Fruit fly (Drosophila melanogaster) whole organism, embryonic: ENCODE results near the gene CG13074.

Source experiments
- Abd-B ChIP-seq: fragments of 200-800 bp; sonication (Bioruptor generic); optimal IDR thresholded peaks from 2 replicates; lab custom pipeline; 2018; ENCODE audit warnings: missing biosample characterization, mild to moderate bottlenecking, missing genetic modification characterization, moderate library complexity
- Atf6 ChIP-seq: fragments of 200-800 bp; sonication (Bioruptor generic); IDR thresholded peaks from 2 replicates; pipeline ENCODE4 v1.3.6; 2022; ENCODE audit warnings: missing biosample characterization, missing genetic modification characterization
- CG10267 ChIP-seq: fragments of 200-800 bp; sonication (Bioruptor generic); optimal IDR thresholded peaks from 2 replicates; lab custom pipeline; 2018; ENCODE audit warnings: missing biosample characterization, mild to moderate bottlenecking, missing genetic modification characterization, moderate library complexity
- CG10979 ChIP-seq: fragments of 200-800 bp; sonication (Bioruptor generic); optimal IDR thresholded peaks from 2 replicates; lab custom pipeline; 2018; ENCODE audit warnings: missing biosample characterization, mild to moderate bottlenecking, missing genetic modification characterization, moderate library complexity
- CG11560 ChIP-seq: fragments of 200-800 bp; sonication (Bioruptor generic); IDR thresholded peaks from 3 replicates; pipeline ENCODE4 v1.3.6; 2022; ENCODE audit warnings: missing biosample characterization, missing genetic modification characterization
- CG12104 ChIP-seq: fragments of 200-800 bp; sonication (Bioruptor generic); optimal IDR thresholded peaks from 3 replicates; lab custom pipeline; 2016; ENCODE audit warnings: missing biosample characterization, missing genetic modification characterization
- CG12299 ChIP-seq: fragments of 200-800 bp; sonication (Bioruptor generic); optimal IDR thresholded peaks from 2 replicates; lab custom pipeline; 2018; ENCODE audit warnings: missing biosample characterization, mild to moderate bottlenecking, missing genetic modification characterization
- CG13624 ChIP-seq: fragments of 200-800 bp; sonication (Bioruptor generic); optimal IDR thresholded peaks from 2 replicates; lab custom pipeline; 2016; ENCODE audit warnings: missing biosample characterization, missing genetic modification characterization
- CG14667 ChIP-seq: fragments of 200-800 bp; sonication (Bioruptor generic); IDR thresholded peaks from 2 replicates; pipeline ENCODE4 v1.3.6; 2022; ENCODE audit warnings: missing biosample characterization, missing genetic modification characterization
- CG15269 ChIP-seq: fragments of 200-800 bp; sonication (Bioruptor generic); optimal IDR thresholded peaks from 2 replicates; lab custom pipeline; 2018; ENCODE audit warnings: missing biosample characterization, mild to moderate bottlenecking, missing genetic modification characterization, moderate library complexity
- CG1602 ChIP-seq: fragments of 200-800 bp; sonication (Bioruptor generic); optimal IDR thresholded peaks from 3 replicates; lab custom pipeline; 2016; ENCODE audit warnings: missing biosample characterization, missing genetic modification characterization
- CG1603 ChIP-seq: fragments of 200-800 bp; sonication (Bioruptor generic); optimal IDR thresholded peaks from 2 replicates; lab custom pipeline; 2019; ENCODE audit warnings: missing biosample characterization, mild to moderate bottlenecking, missing genetic modification characterization, moderate library complexity
- CG30403 ChIP-seq: fragments of 200-800 bp; sonication (Bioruptor generic); optimal IDR thresholded peaks from 3 replicates; lab custom pipeline; 2016; ENCODE audit warnings: missing biosample characterization, missing genetic modification characterization
- CG32767 ChIP-seq: fragments of 200-800 bp; sonication (Bioruptor generic); IDR thresholded peaks from 2 replicates; pipeline ENCODE4 v1.3.6; 2022; ENCODE audit warnings: missing biosample characterization, missing genetic modification characterization
- CG3847 ChIP-seq: fragments of 200-800 bp; sonication (Bioruptor generic); IDR thresholded peaks from 2 replicates; pipeline ENCODE4 v1.3.6; 2022; ENCODE audit warnings: missing biosample characterization, missing genetic modification characterization
- CG5180 ChIP-seq: fragments of 200-800 bp; sonication (Bioruptor generic); optimal IDR thresholded peaks from 3 replicates; lab custom pipeline; 2017; ENCODE audit warnings: missing biosample characterization, missing genetic modification characterization, mild to moderate bottlenecking, moderate library complexity, missing genetic modification reagents
- CG6272 ChIP-seq: fragments of 200-800 bp; sonication (Bioruptor generic); IDR thresholded peaks from 2 replicates; pipeline ENCODE4 v1.3.6; 2022; ENCODE audit warnings: missing biosample characterization, missing genetic modification characterization
- CG6654 ChIP-seq: fragments of 200-800 bp; sonication (Bioruptor generic); optimal IDR thresholded peaks from 2 replicates; lab custom pipeline; 2017; ENCODE audit warnings: missing biosample characterization, mild to moderate bottlenecking, missing genetic modification characterization
- CG9727 ChIP-seq: fragments of 200-800 bp; sonication (Bioruptor generic); optimal IDR thresholded peaks from 3 replicates; lab custom pipeline; 2017; ENCODE audit warnings: missing biosample characterization, mild to moderate bottlenecking, missing genetic modification characterization
- Deaf1 ChIP-seq: fragments of 200-800 bp; optimal IDR thresholded peaks from 3 replicates; lab custom pipeline; 2019; ENCODE audit warnings: missing biosample characterization, mild to moderate bottlenecking, missing genetic modification characterization, moderate library complexity
- Dip2 ChIP-seq: fragments of 200-800 bp; sonication (Bioruptor generic); IDR thresholded peaks from 2 replicates; pipeline ENCODE4 v1.3.6; 2022; ENCODE audit warnings: missing biosample characterization, missing genetic modification characterization
- E2f2 ChIP-seq: fragments of 200-800 bp; sonication (Bioruptor generic); IDR thresholded peaks from 2 replicates; pipeline ENCODE4 v1.3.6; 2022; ENCODE audit warnings: missing biosample characterization, missing genetic modification characterization
- Ets97D ChIP-seq: fragments of 200-800 bp; sonication (Bioruptor generic); optimal IDR thresholded peaks from 3 replicates; lab custom pipeline; 2016; ENCODE audit warnings: missing biosample characterization, missing genetic modification characterization
- Fer1 ChIP-seq: fragments of 200-800 bp; sonication (Bioruptor generic); optimal IDR thresholded peaks from 2 replicates; lab custom pipeline; 2017; ENCODE audit warnings: missing biosample characterization, mild to moderate bottlenecking, missing genetic modification characterization
- Hr78 ChIP-seq, 2 experiments: fragments of 200-800 bp in 1 of 2; fragments of >200 bp in 1 of 2; sonication (Bioruptor generic) in 1 of 2; optimal IDR thresholded peaks; 2 replicates each; lab custom pipeline; 2017 to 2019; ENCODE audit warnings: missing biosample characterization in 2 of 2, missing genetic modification characterization in 2 of 2, mild to moderate bottlenecking in 1 of 2, moderate library complexity in 1 of 2
- Lim3 ChIP-seq: fragments of 200-800 bp; sonication (Bioruptor generic); IDR thresholded peaks from 2 replicates; pipeline ENCODE4 v1.3.6; 2022; ENCODE audit warnings: missing biosample characterization, missing genetic modification characterization
- MBD-R2 ChIP-seq: fragments of 200-800 bp; sonication (Bioruptor generic); IDR thresholded peaks from 2 replicates; pipeline ENCODE4 v1.3.6; 2022; ENCODE audit warnings: missing biosample characterization, missing genetic modification characterization
- NfI ChIP-seq: fragments of 200-800 bp; sonication (Bioruptor generic); optimal IDR thresholded peaks from 3 replicates; lab custom pipeline; 2018; ENCODE audit warnings: missing biosample characterization, mild to moderate bottlenecking, missing genetic modification characterization, moderate library complexity
- Ssrp ChIP-seq: fragments of 200-800 bp; sonication (Bioruptor generic); optimal IDR thresholded peaks from 2 replicates; lab custom pipeline; 2018; ENCODE audit warnings: missing biosample characterization, mild to moderate bottlenecking, missing genetic modification characterization, moderate library complexity
- ato ChIP-seq: fragments of 200-800 bp; sonication (Bioruptor generic); IDR thresholded peaks from 2 replicates; pipeline ENCODE4 v1.3.6; 2022; ENCODE audit warnings: missing biosample characterization, missing genetic modification characterization; ENCODE audit not compliant: partially characterized antibody
- chinmo ChIP-seq: fragments of 200-800 bp; sonication (Bioruptor generic); IDR thresholded peaks from 4 replicates; pipeline ENCODE4 v1.3.6; 2022; ENCODE audit warnings: missing biosample characterization, missing genetic modification characterization; ENCODE audit not compliant: partially characterized antibody
- emc ChIP-seq: fragments of 200-800 bp; sonication (Bioruptor generic); optimal IDR thresholded peaks from 2 replicates; lab custom pipeline; 2016; ENCODE audit warnings: missing biosample characterization, missing genetic modification characterization
- esg ChIP-seq: fragments of 200-800 bp; sonication (Bioruptor generic); conservative IDR thresholded peaks from 2 replicates; pipeline ENCODE4 v1.3.6; 2022; ENCODE audit warnings: missing biosample characterization, missing genetic modification characterization
- gcm ChIP-seq: fragments of 200-800 bp; sonication (Bioruptor generic); optimal IDR thresholded peaks from 2 replicates; lab custom pipeline; 2019; ENCODE audit warnings: missing biosample characterization, mild to moderate bottlenecking, missing genetic modification characterization, moderate library complexity
- gsb ChIP-seq: fragments of 200-800 bp; sonication (Bioruptor generic); IDR thresholded peaks from 2 replicates; pipeline ENCODE4 v1.3.6; 2022; ENCODE audit warnings: missing biosample characterization, missing genetic modification characterization
- hkb ChIP-seq, 2 experiments: fragments of 200-800 bp in 1 of 2; fragments of >200 bp in 1 of 2; sonication (Bioruptor generic) in 1 of 2; IDR thresholded peaks in 1 of 2; optimal IDR thresholded peaks in 1 of 2; 2 replicates each; pipeline versions ENCODE4 v1.3.6 to Lab custom; 2017 to 2022; ENCODE audit warnings: missing biosample characterization in 1 of 2, missing genetic modification characterization in 1 of 2
- lbe ChIP-seq: fragments of 200-800 bp; sonication (Bioruptor generic); optimal IDR thresholded peaks from 2 replicates; lab custom pipeline; 2016; ENCODE audit warnings: missing biosample characterization, mild to moderate bottlenecking, missing genetic modification characterization
- mam ChIP-seq: fragments of 200-800 bp; sonication (Bioruptor generic); optimal IDR thresholded peaks from 3 replicates; lab custom pipeline; 2016; ENCODE audit warnings: missing biosample characterization, missing genetic modification characterization
- org-1 ChIP-seq: fragments of 200-800 bp; sonication (Bioruptor generic); optimal IDR thresholded peaks from 2 replicates; lab custom pipeline; 2017; ENCODE audit warnings: missing biosample characterization, missing genetic modification characterization
- phol ChIP-seq: fragments of 200-800 bp; sonication (Bioruptor generic); optimal IDR thresholded peaks from 3 replicates; lab custom pipeline; 2018; ENCODE audit warnings: missing biosample characterization, mild to moderate bottlenecking, missing genetic modification characterization, moderate library complexity
- pnt ChIP-seq: fragments of 200-800 bp; sonication (Bioruptor generic); optimal IDR thresholded peaks from 3 replicates; lab custom pipeline; 2016; ENCODE audit warnings: missing biosample characterization, missing genetic modification characterization
- psq ChIP-seq: fragments of 200-800 bp; sonication (Bioruptor generic); optimal IDR thresholded peaks from 2 replicates; lab custom pipeline; 2017; ENCODE audit warnings: missing biosample characterization, missing genetic modification characterization
- pzg ChIP-seq: fragments of 200-800 bp; sonication (Bioruptor generic); optimal IDR thresholded peaks from 3 replicates; lab custom pipeline; 2018; ENCODE audit warnings: missing biosample characterization, mild to moderate bottlenecking, missing genetic modification characterization, moderate library complexity
- shn ChIP-seq: fragments of 200-800 bp; sonication (Bioruptor generic); optimal IDR thresholded peaks from 3 replicates; lab custom pipeline; 2016; ENCODE audit warnings: missing biosample characterization, missing genetic modification characterization
- stc ChIP-seq: fragments of 200-800 bp; sonication (Bioruptor generic); IDR thresholded peaks from 2 replicates; pipeline ENCODE4 v1.3.6; 2022; ENCODE audit warnings: missing biosample characterization, missing genetic modification characterization
- stwl ChIP-seq: fragments of 200-800 bp; sonication (Bioruptor generic); optimal IDR thresholded peaks from 3 replicates; lab custom pipeline; 2018; ENCODE audit warnings: missing biosample characterization, mild to moderate bottlenecking, missing genetic modification characterization, moderate library complexity
- usp ChIP-seq: fragments of >200 bp; optimal IDR thresholded peaks from 2 replicates; lab custom pipeline; 2017; ENCODE audit warnings: missing biosample characterization, missing genetic modification characterization
- z ChIP-seq: fragments of 200-800 bp; sonication (Bioruptor generic); IDR thresholded peaks from 3 replicates; pipeline ENCODE4 v1.3.6; 2022; ENCODE audit warnings: missing biosample characterization, missing genetic modification characterization

CG13074 gene

dm6 chr3L:16060806-16061600 lies 36.3 kb downstream of the CG13074 start (continued):
- TF ChIP-seq usp (GFP tag; lab: Kevin White, UChicago) (no peak), Ets97D (GFP tag; lab: Kevin White, UChicago) (no peak), CG1603 (tag; lab: Kevin White, UChicago) (no peak), lbe (no peak), shn (GFP tag; lab: Kevin White, UChicago) (peak; percentile 11), CG15269 (tag; lab: Kevin White, UChicago) (no peak), Deaf1 (no peak), CG12299 (tag; lab: Kevin White, UChicago) (peak; percentile 18), E2f2 (GFP tag; lab: Robert Waterston, UW) (no peak; the same call in 1 of the 2 replicates), Lim3 (no peak), CG32767 (no peak), psq (peak; percentile 9), NfI (GFP tag; lab: Kevin White, UChicago) (peak; percentile 37), CG11560 (tag; lab: Robert Waterston, UW) (no peak), Ssrp (tag; lab: Kevin White, UChicago) (peak; percentile 52), pnt (GFP tag; lab: Kevin White, UChicago) (peak; percentile 16), CG3847 (0 out of 2 replicates have a peak, but pooled peaks have one; percentile 10), stwl (no peak), MBD-R2 (peak; percentile 9; the same call in 1 of the 2 replicates), esg (GFP tag; lab: Robert Waterston, UW) (peak; percentile 41; the same call in 1 of the 2 replicates), stc (GFP tag; lab: Robert Waterston, UW) (no peak), CG12104 (peak; percentile 15), phol (tag; lab: Kevin White, UChicago) (no peak), CG10979 (tag; lab: Kevin White, UChicago) (peak; percentile 75), Atf6 (GFP tag; lab: Robert Waterston, UW) (peak; percentile 28; the same call in 1 of the 2 replicates), Hr78 (GFP tag; optimal IDR thresholded peaks at IDR 0.05; lab: Kevin White, UChicago) (peak in 1 of 2 experiments; percentile 27), z (GFP tag; lab: Robert Waterston, UW) (no peak), gsb (0 out of 2 replicates have a peak, but pooled peaks have one; percentile 24), Abd-B (no peak), pzg (no peak), CG6272 (no peak), emc (GFP tag; lab: Kevin White, UChicago) (no peak), ato (no peak), CG13624 (no peak), CG6654 (GFP tag; lab: Kevin White, UChicago) (peak; percentile 6), mam (peak; percentile 5), gcm (GFP tag; lab: Kevin White, UChicago) (no peak), CG10267 (tag; lab: Kevin White, UChicago) (peak; percentile 43), CG9727 (peak; percentile 76), org-1 (GFP tag; lab: Kevin White, UChicago) (peak; percentile 49), hkb (optimal IDR thresholded peaks at IDR 0.05; lab: Kevin White, UChicago) (no peak), hkb (GFP tag; IDR thresholded peaks at IDR 0.05; lab: Robert Waterston, UW) (0 out of 2 replicates have a peak, but pooled peaks have one; percentile 11), CG5180 (GFP tag; lab: Kevin White, UChicago) (peak; percentile 17), CG1602 (GFP tag; lab: Kevin White, UChicago) (peak; percentile 32), Fer1 (GFP tag; lab: Kevin White, UChicago) (peak; percentile 26), chinmo (GFP tag; lab: Robert Waterston, UW) (0 out of 4 replicates have a peak, but pooled peaks have one; percentile 42), CG30403 (GFP tag; lab: Kevin White, UChicago) (peak; percentile 72), Dip2 (GFP tag; lab: Robert Waterston, UW) (no peak), CG14667 (GFP tag; lab: Robert Waterston, UW) (no peak)
